Fruit fly (Drosophila melanogaster) whole organism: ENCODE results near the gene Pis.

Experiments used
- CG8478 ChIP-seq: fragments of >200 bp; optimal IDR thresholded peaks from 2 replicates; lab custom pipeline; 2018; ENCODE audit warnings: inconsistent platforms
- EcR ChIP-seq, 2 experiments: fragments of >200 bp; optimal IDR thresholded peaks; 2 replicates each; lab custom pipeline; 2017; ENCODE audit warnings: missing biosample characterization in 2 of 2, missing genetic modification characterization in 2 of 2, missing genetic modification reagents in 2 of 2
- pan ChIP-seq: fragments of >200 bp; optimal IDR thresholded peaks from 2 replicates; lab custom pipeline; 2017
- psq ChIP-seq: fragments of >200 bp; optimal IDR thresholded peaks from 2 replicates; lab custom pipeline; 2017
- usp ChIP-seq: fragments of >200 bp; optimal IDR thresholded peaks from 2 replicates; lab custom pipeline; 2017; ENCODE audit warnings: missing biosample characterization, missing genetic modification characterization, mixed read lengths

dm6 chrX:15712409-15712808 lies 8.8 kb upstream of the Pis start, which contains the start of gene HUWE1:
- TF ChIP-seq CG8478 (no peak), usp (GFP tag; lab: Kevin White, UChicago) (no peak), pan (lab: Kevin White, UChicago) (no peak), psq (lab: Kevin White, UChicago) (no peak), EcR (GFP tag; optimal IDR thresholded peaks at IDR 0.05; lab: Kevin White, UChicago) (no peak)
